Worm (Caenorhabditis elegans): Measurements from ENCODE around the gene H06H21.8.
A peak's percentile ranks its signal among the peaks of the same experiment; 100 is the strongest.

H06H21.8 gene

ce11 chrIV:4821054-4821453, at the start of gene H06H21.8:
H06H21.8 (minus strand) TSS chrIV:4821131.
- TF ChIP-seq ceh-79 (tag; optimal IDR thresholded peaks at IDR 0.05), result no peak
- TF ChIP-seq atf-7 (tag; optimal IDR thresholded peaks at IDR 0.05), result peak; percentile 33
- 0 out of 2 replicates have a peak, but pooled peaks have one; percentile 46 for TF ChIP-seq Y56A3A.18 (GFP tag; IDR thresholded peaks at IDR 0.05)
- peak; percentile 77 for TF ChIP-seq nhr-80 (tag; optimal IDR thresholded peaks at IDR 0.05)
- TF ChIP-seq pha-4 (tag; optimal IDR thresholded peaks at IDR 0.05), result peak; percentile 14
- TF ChIP-seq let-607 (tag; optimal IDR thresholded peaks at IDR 0.05), result peak; percentile 81 to 83
- no peak for TF ChIP-seq cebp-1 (GFP tag; IDR thresholded peaks at IDR 0.05)
- peak; percentile 45 for TF ChIP-seq cebp-1 (tag; optimal IDR thresholded peaks at IDR 0.05)
- peak; percentile 4 for TF ChIP-seq ztf-22 (GFP tag; optimal IDR thresholded peaks at IDR 0.05)
- no peak for TF ChIP-seq unc-130 (GFP tag; optimal IDR thresholded peaks at IDR 0.05)
- no peak for TF ChIP-seq mcd-1 (GFP tag; IDR thresholded peaks at IDR 0.05)
- no peak for TF ChIP-seq F33H1.4 (GFP tag; IDR thresholded peaks at IDR 0.05)
- TF ChIP-seq nfya-2 (GFP tag; IDR thresholded peaks at IDR 0.05), result no peak

- no peak for TF ChIP-seq zfh-2 (GFP tag; conservative IDR thresholded peaks at IDR 0.05)
- TF ChIP-seq egrh-3 (GFP tag; IDR thresholded peaks at IDR 0.05), result no peak
- no peak for TF ChIP-seq F37B4.10 (GFP tag; IDR thresholded peaks at IDR 0.05)
- TF ChIP-seq snpc-1.3 (tag; optimal IDR thresholded peaks at IDR 0.05; ENCODE audit: insufficient read depth), result no peak
- TF ChIP-seq pbrm-1 (GFP tag; IDR thresholded peaks at IDR 0.05), result no peak
- TF ChIP-seq lir-1 (GFP tag; conservative IDR thresholded peaks at IDR 0.05), result no peak
- no peak for TF ChIP-seq mxl-1 (tag; optimal IDR thresholded peaks at IDR 0.05)
- TF ChIP-seq gei-17 (GFP tag; optimal IDR thresholded peaks at IDR 0.05), result no peak
- TF ChIP-seq nfya-1 (tag; optimal IDR thresholded peaks at IDR 0.05; ENCODE audit: borderline replicate concordance, insufficient read depth), result no peak
Observed at ce11 chrIV:4870546-4870945, 49.6 kb upstream of the H06H21.8 start, which contains the start of gene str-175. str-175 (minus strand) TSS chrIV:4870646.

ce11 chrIV:4867610-4868009, 46.7 kb upstream of the H06H21.8 start, which contains the start of gene str-172:
str-172 (minus strand) TSS chrIV:4867710.
- TF ChIP-seq ccch-3 (GFP tag; optimal IDR thresholded peaks at IDR 0.05) (no peak), egl-44 (GFP tag; IDR thresholded peaks at IDR 0.05) (no peak), zim-3 (tag; optimal IDR thresholded peaks at IDR 0.05) (no peak), lin-35 (GFP tag; optimal IDR thresholded peaks at IDR 0.05) (no peak), nhr-120 (GFP tag; IDR thresholded peaks at IDR 0.05) (no peak), ztf-28 (GFP tag; IDR thresholded peaks at IDR 0.05) (no peak), lin-26 (GFP tag; IDR thresholded peaks at IDR 0.05) (no peak), F33H1.4 (GFP tag; IDR thresholded peaks at IDR 0.05) (no peak), athp-1 (tag; optimal IDR thresholded peaks at IDR 0.05) (no peak), chd-7 (tag; optimal IDR thresholded peaks at IDR 0.05) (no peak), ceh-100 (GFP tag; IDR thresholded peaks at IDR 0.05) (no peak), egrh-3 (GFP tag; IDR thresholded peaks at IDR 0.05) (no peak), attf-6 (GFP tag; IDR thresholded peaks at IDR 0.05) (no peak), mcd-1 (GFP tag; IDR thresholded peaks at IDR 0.05) (no peak)

- no peak for TF ChIP-seq Y79H2A.3 (GFP tag; conservative IDR thresholded peaks at IDR 0.05)
- no peak for TF ChIP-seq lag-1 (GFP tag; IDR thresholded peaks at IDR 0.05)
- no peak for TF ChIP-seq let-607 (tag; optimal IDR thresholded peaks at IDR 0.05)
- no peak for TF ChIP-seq ztf-18 (tag; optimal IDR thresholded peaks at IDR 0.05)
- TF ChIP-seq C06A6.2 (GFP tag; conservative IDR thresholded peaks at IDR 0.05), result no peak
- no peak for TF ChIP-seq B0261.1 (tag; optimal IDR thresholded peaks at IDR 0.05)
- TF ChIP-seq ceh-79 (tag; optimal IDR thresholded peaks at IDR 0.05), result no peak
- TF ChIP-seq somi-1 (GFP tag; optimal IDR thresholded peaks at IDR 0.05), result no peak
- TF ChIP-seq snpc-4 (GFP tag; optimal IDR thresholded peaks at IDR 0.05), result no peak
- peak in 1 of 4 experiments; percentile 64 for TF ChIP-seq snpc-4 (tag; optimal IDR thresholded peaks at IDR 0.05)
- no peak for TF ChIP-seq rpc-1 (optimal IDR thresholded peaks at IDR 0.05)
- peak; percentile 60 for TF ChIP-seq rpc-1 (tag; optimal IDR thresholded peaks at IDR 0.05)
- no peak for TF ChIP-seq lsy-27 (tag; optimal IDR thresholded peaks at IDR 0.05; ENCODE audit: borderline replicate concordance, insufficient read depth)
- TF ChIP-seq hmg-1.2 (GFP tag; IDR thresholded peaks at IDR 0.05), result no peak
Observed at ce11 chrIV:4866599-4866998, 45.7 kb upstream of the H06H21.8 start.

Measured in whole organism, young adult.